Worm (Caenorhabditis elegans): ENCODE measurements around the gene Y57G11B.2.

Gene Y57G11B.2

DNA sequence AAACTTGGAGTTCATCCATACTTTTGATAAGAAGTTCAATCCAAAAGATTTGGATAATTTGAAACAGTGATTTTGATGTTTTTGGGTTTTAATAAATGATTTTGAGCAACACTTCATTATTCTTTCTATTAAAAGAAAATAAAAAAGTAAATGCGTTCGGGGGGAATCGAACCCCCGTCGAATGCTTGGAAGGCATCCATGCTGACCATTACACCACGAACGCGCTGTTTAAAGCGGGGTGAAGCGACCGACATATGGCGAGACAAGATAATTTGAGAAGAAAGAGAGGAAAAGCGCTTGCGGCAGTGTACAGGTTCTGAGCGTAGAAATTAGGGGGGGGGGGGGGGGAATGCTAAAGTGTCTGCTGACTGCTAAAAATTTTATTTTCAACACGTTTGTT lies 11.3 kb downstream of the Y57G11B.2 start (continued):
- TF ChIP-seq F33H1.4 (GFP tag; IDR thresholded peaks at IDR 0.05) (0 out of 2 replicates have a peak, but pooled peaks have one; percentile 16), Y79H2A.3 (GFP tag; conservative IDR thresholded peaks at IDR 0.05) (no peak), Y53F4B.3 (GFP tag; IDR thresholded peaks at IDR 0.05) (no peak), F22D6.2 (tag; optimal IDR thresholded peaks at IDR 0.05) (no peak), lin-35 (GFP tag; optimal IDR thresholded peaks at IDR 0.05) (no peak), F52B5.7 (tag; optimal IDR thresholded peaks at IDR 0.05) (no peak), fkh-3 (tag; optimal IDR thresholded peaks at IDR 0.05) (no peak), nfya-1 (tag; optimal IDR thresholded peaks at IDR 0.05; ENCODE audit: borderline replicate concordance, insufficient read depth) (no peak), egl-44 (GFP tag; IDR thresholded peaks at IDR 0.05) (no peak), hmg-20 (GFP tag; IDR thresholded peaks at IDR 0.05) (peak; percentile 24; the same call in 1 of the 2 replicates), F10E7.11 (tag; optimal IDR thresholded peaks at IDR 0.05) (no peak), madf-10 (tag; optimal IDR thresholded peaks at IDR 0.05) (peak; percentile 38), attf-5 (GFP tag; optimal IDR thresholded peaks at IDR 0.05) (no peak), egl-18 (GFP tag; IDR thresholded peaks at IDR 0.05) (no peak), gei-17 (GFP tag; optimal IDR thresholded peaks at IDR 0.05) (no peak), mel-28 (tag; optimal IDR thresholded peaks at IDR 0.05; ENCODE audit: borderline replicate concordance) (no peak), hlh-12 (tag; optimal IDR thresholded peaks at IDR 0.05) (peak; percentile 46), snpc-1.1 (tag; optimal IDR thresholded peaks at IDR 0.05; ENCODE audit: insufficient read depth) (peak; percentile 76), T26A5.8 (tag; optimal IDR thresholded peaks at IDR 0.05) (no peak), Y53G8AR.9 (GFP tag; conservative IDR thresholded peaks at IDR 0.05) (no peak), bed-2 (GFP tag; IDR thresholded peaks at IDR 0.05) (no peak), tbx-9 (tag; optimal IDR thresholded peaks at IDR 0.05; ENCODE audit: borderline replicate concordance) (no peak), Y67H2A.10 (GFP tag; conservative IDR thresholded peaks at IDR 0.05) (no peak), xnd-1 (tag; optimal IDR thresholded peaks at IDR 0.05) (no peak), ceh-58 (GFP tag; IDR thresholded peaks at IDR 0.05) (no peak), snpc-4 (GFP tag; optimal IDR thresholded peaks at IDR 0.05) (peak; percentile 91), snpc-4 (tag; optimal IDR thresholded peaks at IDR 0.05) (peak; percentile 44 to 97 (median 95)), efl-1 (GFP tag; optimal IDR thresholded peaks at IDR 0.05) (no peak), lsl-1 (GFP tag; optimal IDR thresholded peaks at IDR 0.05) (peak; percentile 8), athp-1 (tag; optimal IDR thresholded peaks at IDR 0.05) (peak; percentile 49), ama-1 (optimal IDR thresholded peaks at IDR 0.05) (no peak), ama-1 (GFP tag; optimal IDR thresholded peaks at IDR 0.05) (peak; percentile 68 to 81), ceh-91 (GFP tag; IDR thresholded peaks at IDR 0.05) (0 out of 2 replicates have a peak, but pooled peaks have one; percentile 28), let-607 (tag; optimal IDR thresholded peaks at IDR 0.05) (peak in 1 of 2 experiments; percentile 20), Y56A3A.18 (GFP tag; IDR thresholded peaks at IDR 0.05) (peak; percentile 74; the same call in 1 of the 2 replicates), zim-3 (tag; optimal IDR thresholded peaks at IDR 0.05) (no peak), ztf-6 (GFP tag; IDR thresholded peaks at IDR 0.05) (no peak), attf-3 (GFP tag; conservative IDR thresholded peaks at IDR 0.05) (no peak), aptf-2 (GFP tag; conservative IDR thresholded peaks at IDR 0.05) (no peak), die-1 (tag; optimal IDR thresholded peaks at IDR 0.05) (peak; percentile 45), F57A8.1 (GFP tag; optimal IDR thresholded peaks at IDR 0.05) (no peak), ZK185.1 (tag; optimal IDR thresholded peaks at IDR 0.05; ENCODE audit: poor library complexity, severe bottlenecking) (peak; percentile 36), dpff-1 (tag; optimal IDR thresholded peaks at IDR 0.05) (no peak), F37B4.10 (GFP tag; IDR thresholded peaks at IDR 0.05) (no peak), snpc-3.4 (tag; optimal IDR thresholded peaks at IDR 0.05) (peak; percentile 41), nhr-27 (tag; optimal IDR thresholded peaks at IDR 0.05) (no peak), F39B2.1 (GFP tag; IDR thresholded peaks at IDR 0.05) (no peak), K11D2.4 (GFP tag; IDR thresholded peaks at IDR 0.05) (no peak), atf-7 (tag; optimal IDR thresholded peaks at IDR 0.05) (no peak)

Measured in whole organism, young adult.